Worm (Caenorhabditis elegans): ENCODE data around the gene str-136.

DNA sequence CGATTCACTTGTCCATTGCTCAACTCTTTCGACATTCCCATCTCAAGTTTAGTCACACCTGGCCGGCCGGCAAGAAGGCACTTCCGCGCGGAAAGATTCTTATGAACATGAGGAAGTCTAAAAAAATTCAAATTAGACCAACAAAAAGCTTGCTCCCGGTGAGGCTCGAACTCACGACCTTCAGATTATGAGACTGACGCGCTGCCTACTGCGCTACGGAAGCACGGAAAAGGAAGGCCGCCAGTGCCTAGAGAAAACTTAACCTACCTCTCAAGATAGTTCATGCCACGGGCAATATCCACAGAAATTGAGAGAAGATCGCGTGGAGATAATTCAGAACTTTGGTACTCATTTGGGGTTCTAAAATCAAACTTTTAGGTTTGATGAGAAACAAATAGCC, 48.7 kb downstream of the str-136 start:
- TF ChIP-seq fos-1 (tag; optimal IDR thresholded peaks at IDR 0.05) (no peak), mdl-1 (tag; optimal IDR thresholded peaks at IDR 0.05) (no peak)

Data from whole organism, L4 larva.